Worm (Caenorhabditis elegans) whole organism, L4 larva: Measurements from ENCODE around the gene ttr-15.

Experiments
- F10B5.3 ChIP-seq: sonication (generic microtip); optimal IDR thresholded peaks from 2 replicates; lab custom pipeline; 2016; ENCODE audit warnings: mild to moderate bottlenecking, missing genetic modification characterization, missing compliant biosample characterization
- F26F4.8 ChIP-seq: fragments of 200-800 bp; sonication (Bioruptor generic); conservative IDR thresholded peaks from 2 replicates; pipeline ENCODE4 v1.3.6; 2022; ENCODE audit warnings: missing genetic modification characterization, missing compliant biosample characterization
- Y105C5A.15 ChIP-seq: fragments of 200-800 bp; sonication (Bioruptor generic); IDR thresholded peaks from 2 replicates; pipeline ENCODE4 v1.3.6; 2022; ENCODE audit warnings: missing genetic modification characterization, missing compliant biosample characterization
- Y75B8A.6 ChIP-seq: fragments of 200-800 bp; sonication (Bioruptor generic); IDR thresholded peaks from 2 replicates; pipeline ENCODE4 v1.3.6; 2022; ENCODE audit warnings: missing genetic modification reagents, missing genetic modification characterization, missing compliant biosample characterization
- ceh-20 ChIP-seq: fragments of 200-800 bp; sonication (Bioruptor generic); IDR thresholded peaks from 2 replicates; pipeline ENCODE4 v1.3.6; 2022; ENCODE audit warnings: missing genetic modification reagents, missing genetic modification characterization, missing compliant biosample characterization
- ceh-32 ChIP-seq: sonication (generic microtip); optimal IDR thresholded peaks from 2 replicates; lab custom pipeline; 2016; ENCODE audit warnings: mild to moderate bottlenecking, missing genetic modification characterization, missing compliant biosample characterization; ENCODE audit not compliant: poor library complexity
- ceh-62 ChIP-seq: sonication (generic microtip); optimal IDR thresholded peaks from 2 replicates; lab custom pipeline; 2017; ENCODE audit warnings: missing biosample characterization, missing genetic modification characterization
- ceh-82 ChIP-seq: sonication (generic microtip); optimal IDR thresholded peaks from 2 replicates; lab custom pipeline; 2017; ENCODE audit warnings: missing biosample characterization, missing genetic modification characterization
- daf-8 ChIP-seq: fragments of 200-800 bp; sonication (Bioruptor generic); IDR thresholded peaks from 2 replicates; pipeline ENCODE4 v1.3.6; 2022; ENCODE audit warnings: missing genetic modification characterization, missing compliant biosample characterization
- dmd-6 ChIP-seq: fragments of 200-800 bp; sonication (Bioruptor generic); IDR thresholded peaks from 2 replicates; pipeline ENCODE4 v1.3.6; 2022; ENCODE audit warnings: missing genetic modification reagents, missing genetic modification characterization, missing compliant biosample characterization
- dmd-8 ChIP-seq: fragments of 200-800 bp; sonication (Bioruptor generic); IDR thresholded peaks from 2 replicates; pipeline ENCODE4 v1.3.6; 2022; ENCODE audit warnings: missing genetic modification characterization, missing compliant biosample characterization
- fkh-10 ChIP-seq: fragments of 150-350 bp; optimal IDR thresholded peaks from 2 replicates; lab custom pipeline; 2014; ENCODE audit warnings: missing biosample characterization, missing genetic modification reagents, missing genetic modification characterization
- hlh-30 ChIP-seq: sonication (generic microtip); optimal IDR thresholded peaks from 2 replicates; lab custom pipeline; 2017; ENCODE audit warnings: antibody characterized with exemption, mild to moderate bottlenecking, missing genetic modification characterization, missing compliant biosample characterization; ENCODE audit not compliant: insufficient read depth
- lim-7 ChIP-seq: fragments of 200-800 bp; sonication (Bioruptor generic); IDR thresholded peaks from 2 replicates; pipeline ENCODE4 v1.3.6; 2022; ENCODE audit warnings: missing genetic modification characterization, missing compliant biosample characterization
- lin-1 ChIP-seq: fragments of 200-800 bp; sonication (Bioruptor generic); IDR thresholded peaks from 2 replicates; pipeline ENCODE4 v1.3.6; 2022; ENCODE audit warnings: missing genetic modification reagents, missing genetic modification characterization, missing compliant biosample characterization
- lin-13 ChIP-seq: fragments of 150-350 bp; optimal IDR thresholded peaks from 2 replicates; lab custom pipeline; 2014; ENCODE audit warnings: missing biosample characterization, missing genetic modification reagents, missing genetic modification characterization
- lin-29 ChIP-seq: fragments of 200-800 bp; sonication (Bioruptor generic); IDR thresholded peaks from 2 replicates; pipeline ENCODE4 v1.3.6; 2022; ENCODE audit warnings: missing genetic modification reagents, missing genetic modification characterization, missing compliant biosample characterization
- lin-39 ChIP-seq: fragments of 150-350 bp; optimal IDR thresholded peaks from 2 replicates; lab custom pipeline; 2014; ENCODE audit warnings: missing biosample characterization, missing genetic modification reagents, missing genetic modification characterization
- mdl-1 ChIP-seq, 2 experiments: fragments of 150-350 bp in 1 of 2; sonication (generic microtip) in 1 of 2; optimal IDR thresholded peaks; 2 replicates each; lab custom pipeline; 2014 to 2017; ENCODE audit warnings: missing biosample characterization in 2 of 2, missing genetic modification characterization in 2 of 2
- nhr-11 ChIP-seq: fragments of 150-350 bp; optimal IDR thresholded peaks from 2 replicates; lab custom pipeline; 2014; ENCODE audit warnings: missing biosample characterization, missing genetic modification characterization
- nhr-237 ChIP-seq: sonication (generic microtip); optimal IDR thresholded peaks from 2 replicates; lab custom pipeline; 2017; ENCODE audit warnings: missing biosample characterization, missing genetic modification characterization
- nhr-28 ChIP-seq: fragments of 150-350 bp; optimal IDR thresholded peaks from 2 replicates; lab custom pipeline; 2014; ENCODE audit warnings: missing biosample characterization, missing genetic modification characterization
- php-3 ChIP-seq: fragments of 200-800 bp; sonication (Bioruptor generic); IDR thresholded peaks from 2 replicates; pipeline ENCODE4 v1.3.6; 2022; ENCODE audit warnings: missing genetic modification reagents, missing genetic modification characterization, missing compliant biosample characterization
- pqm-1 ChIP-seq: sonication (generic microtip); optimal IDR thresholded peaks from 2 replicates; lab custom pipeline; 2017; ENCODE audit warnings: missing biosample characterization, missing genetic modification characterization
- spr-1 ChIP-seq: sonication (generic microtip); optimal IDR thresholded peaks from 2 replicates; lab custom pipeline; 2016; ENCODE audit warnings: mild to moderate bottlenecking, missing genetic modification characterization, missing compliant biosample characterization
- unc-62 ChIP-seq, 3 experiments: fragments of 150-350 bp in 1 of 3; sonication (generic microtip); optimal IDR thresholded peaks in 2 of 3; peaks in 1 of 3; 1 replicate in 1 of 3; 2 replicates in 2 of 3; lab custom pipeline; 2014 to 2017; ENCODE audit warnings: missing biosample characterization in 3 of 3, missing genetic modification characterization in 3 of 3, missing genetic modification reagents in 3 of 3, missing genotype in 1 of 3
- vab-7 ChIP-seq: fragments of 200-800 bp; sonication (Bioruptor generic); IDR thresholded peaks from 2 replicates; pipeline ENCODE4 v1.3.6; 2022; ENCODE audit warnings: missing genetic modification reagents, missing genetic modification characterization, missing compliant biosample characterization
- zfp-2 ChIP-seq: sonication (generic microtip); optimal IDR thresholded peaks from 2 replicates; lab custom pipeline; 2016; ENCODE audit warnings: mild to moderate bottlenecking, missing genetic modification characterization, missing compliant biosample characterization
- zip-2 ChIP-seq: fragments of 150-350 bp; optimal IDR thresholded peaks from 2 replicates; lab custom pipeline; 2014; ENCODE audit warnings: missing biosample characterization, missing genetic modification characterization

Gene ttr-15

ce11 chrIII:10293362-10293761 lies 44.3 kb upstream of the ttr-15 start:
- TF ChIP-seq hlh-30 (tag; lab: Kevin White, UChicago) = peak; percentile 25
- TF ChIP-seq dmd-6 (GFP tag; lab: Robert Waterston, UW) = peak; percentile 35
- no peak for TF ChIP-seq ceh-82
- no peak for TF ChIP-seq Y75B8A.6
- TF ChIP-seq lim-7 = 0 out of 2 replicates have a peak, but pooled peaks have one; percentile 42

ce11 chrIII:10293946-10294345 lies 43.7 kb upstream of the ttr-15 start:
- TF ChIP-seq ceh-32 = no peak
- no peak for TF ChIP-seq nhr-11 (tag; lab: Kevin White, UChicago)
- TF ChIP-seq unc-62 (GFP tag; optimal IDR thresholded peaks at IDR 0.05 in 1 of 2; lab: Kevin White, UChicago) = peak in 1 of 2 experiments; percentile 94
- TF ChIP-seq unc-62 (tag; optimal IDR thresholded peaks at IDR 0.05; lab: Kevin White, UChicago) = no peak
- TF ChIP-seq lin-13 (GFP tag; lab: Kevin White, UChicago) = no peak

DNA sequence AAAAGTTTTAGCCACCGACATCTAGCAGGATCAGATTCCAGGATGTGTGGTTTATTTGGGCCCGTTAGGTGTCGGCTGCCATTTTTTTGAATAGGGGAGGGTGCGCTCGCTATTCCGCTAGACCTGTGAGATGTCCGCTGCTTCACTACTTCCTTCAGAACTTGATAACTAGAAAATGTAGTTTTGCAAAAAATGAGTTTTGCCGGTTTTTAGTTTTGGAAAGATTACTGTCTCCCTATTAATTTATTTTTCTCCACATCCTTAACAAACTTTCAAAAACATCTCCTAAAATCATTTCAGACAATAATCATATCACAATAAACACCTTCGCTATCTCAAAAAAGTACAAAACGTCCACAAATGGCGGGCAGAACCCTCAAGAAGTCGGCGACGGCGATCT lies 42.8 kb upstream of the ttr-15 start, which contains the start of gene vglu-2:
Gene vglu-2, plus strand, starts transcription at position 301 of the 400 bp plus-strand sequence.
- TF ChIP-seq vab-7 (GFP tag; lab: Robert Waterston, UW) (no peak), lin-29 (GFP tag; lab: Robert Waterston, UW) (no peak), lin-39 (tag; lab: Kevin White, UChicago) (no peak), nhr-11 (tag; lab: Kevin White, UChicago) (no peak)

- TF ChIP-seq lin-39 (tag; lab: Kevin White, UChicago) (no peak), Y105C5A.15 (no peak), ceh-20 (GFP tag; lab: Robert Waterston, UW) (0 out of 2 replicates have a peak, but pooled peaks have one; percentile 12), F26F4.8 (GFP tag; lab: Robert Waterston, UW) (no peak), nhr-237 (tag; lab: Kevin White, UChicago) (no peak), spr-1 (tag; lab: Kevin White, UChicago) (no peak), php-3 (GFP tag; lab: Robert Waterston, UW) (peak; percentile 23; the same call in 1 of the 2 replicates), daf-8 (GFP tag; lab: Robert Waterston, UW) (no peak), unc-62 (GFP tag; optimal IDR thresholded peaks at IDR 0.05 in 1 of 2; lab: Kevin White, UChicago) (peak in 1 of 2 experiments; percentile 72), unc-62 (tag; optimal IDR thresholded peaks at IDR 0.05; lab: Kevin White, UChicago) (no peak)
Observed at ce11 chrIII:10296904-10297303, 40.7 kb upstream of the ttr-15 start.

- peak in 1 of 2 experiments; percentile 72 for TF ChIP-seq unc-62 (GFP tag; optimal IDR thresholded peaks at IDR 0.05 in 1 of 2; lab: Kevin White, UChicago)
- TF ChIP-seq unc-62 (tag; optimal IDR thresholded peaks at IDR 0.05; lab: Kevin White, UChicago) = no peak
- no peak for TF ChIP-seq F10B5.3 (tag; lab: Kevin White, UChicago)
- no peak for TF ChIP-seq fkh-10 (GFP tag; lab: Kevin White, UChicago)
- no peak for TF ChIP-seq zip-2 (tag; lab: Kevin White, UChicago)
- no peak for TF ChIP-seq ceh-32
- TF ChIP-seq mdl-1 (tag; optimal IDR thresholded peaks at IDR 0.05; lab: Kevin White, UChicago) = no peak
- TF ChIP-seq, all 104 proteins: peak for 1
Observed at ce11 chrIII:10300078-10300477, 37.6 kb upstream of the ttr-15 start, which contains the start of gene vglu-3. Gene vglu-3, plus strand, starts transcription at chrIII:10300378.

DNA sequence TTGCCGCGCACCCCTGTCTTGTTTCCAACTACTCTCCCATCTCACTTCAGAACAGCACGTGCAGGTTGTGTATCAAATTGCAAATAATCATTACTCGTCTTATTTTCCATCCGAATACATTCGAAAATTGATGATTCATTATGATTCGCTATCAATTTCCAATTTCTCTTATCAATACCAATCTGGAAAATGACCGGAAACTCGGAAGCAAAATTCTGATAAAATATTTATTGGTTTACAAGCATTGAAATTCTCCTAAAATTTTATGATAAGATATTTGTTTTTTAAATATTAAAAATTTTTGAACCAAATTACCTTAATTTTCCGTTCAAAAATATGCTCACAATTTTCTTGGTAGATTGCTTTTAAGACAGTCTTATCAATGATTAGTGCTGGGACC lies 32.4 kb upstream of the ttr-15 start:
- TF ChIP-seq dmd-6 (GFP tag; lab: Robert Waterston, UW) = peak; percentile 21; the same call in 1 of the 2 replicates
- no peak for TF ChIP-seq ceh-62 (tag; lab: Kevin White, UChicago)
- TF ChIP-seq zfp-2 (tag; lab: Kevin White, UChicago) = no peak
- peak; percentile 34 for TF ChIP-seq nhr-28 (tag; lab: Kevin White, UChicago)
- no peak for TF ChIP-seq lin-39 (tag; lab: Kevin White, UChicago)
- 0 out of 2 replicates have a peak, but pooled peaks have one; percentile 33 for TF ChIP-seq lin-1 (GFP tag; lab: Robert Waterston, UW)
- no peak for TF ChIP-seq dmd-8 (GFP tag; lab: Robert Waterston, UW)
- peak; percentile 58 for TF ChIP-seq pqm-1 (tag; lab: Kevin White, UChicago)
- 0 out of 2 replicates have a peak, but pooled peaks have one; percentile 39 for TF ChIP-seq php-3 (GFP tag; lab: Robert Waterston, UW)
